Worm (Caenorhabditis elegans) whole organism, L1 larva: ENCODE results near the gene aakb-2.

Experiments
- aha-1 ChIP-seq: fragments of 150-350 bp; optimal IDR thresholded peaks from 2 replicates; lab custom pipeline; 2014; ENCODE audit warnings: missing biosample characterization, missing genetic modification characterization
- aly-2 ChIP-seq: fragments of 150-350 bp; optimal IDR thresholded peaks from 2 replicates; lab custom pipeline; 2014; ENCODE audit warnings: missing biosample characterization, missing genetic modification characterization
- efl-1 ChIP-seq, 4 experiments: fragments of 150-350 bp; optimal IDR thresholded peaks in 3 of 4; peaks in 1 of 4; 1 replicate in 1 of 4; 2 replicates in 3 of 4; lab custom pipeline; 2014; ENCODE audit warnings: missing biosample characterization in 2 of 4, missing genetic modification characterization in 2 of 4, missing genetic modification reagents in 2 of 4
- elt-2 ChIP-seq: sonication (generic microtip); optimal IDR thresholded peaks from 2 replicates; lab custom pipeline; 2016; ENCODE audit warnings: missing genetic modification characterization, mild to moderate bottlenecking, inconsistent platforms, missing compliant biosample characterization, missing genetic modification reagents
- jun-1 ChIP-seq: fragments of 150-350 bp; optimal IDR thresholded peaks from 2 replicates; lab custom pipeline; 2014; ENCODE audit warnings: missing biosample characterization, missing genetic modification reagents, missing genetic modification characterization
- mdl-1 ChIP-seq, 2 experiments: fragments of 150-350 bp; optimal IDR thresholded peaks; 2 replicates each; lab custom pipeline; 2014 to 2017; ENCODE audit warnings: missing biosample characterization in 2 of 2, missing genetic modification characterization in 2 of 2, inconsistent platforms in 1 of 2
- mef-2 ChIP-seq: fragments of 150-350 bp; optimal IDR thresholded peaks from 2 replicates; lab custom pipeline; 2014; ENCODE audit warnings: missing biosample characterization, missing genetic modification characterization
- nhr-20 ChIP-seq: sonication (generic microtip); optimal IDR thresholded peaks from 2 replicates; lab custom pipeline; 2016; ENCODE audit warnings: mild to moderate bottlenecking, missing genetic modification characterization, missing compliant biosample characterization
- pqm-1 ChIP-seq: sonication (generic microtip); optimal IDR thresholded peaks from 3 replicates; lab custom pipeline; 2017; ENCODE audit warnings: missing biosample characterization, missing genetic modification characterization
- snpc-4 ChIP-seq: fragments of 150-350 bp; optimal IDR thresholded peaks from 2 replicates; lab custom pipeline; 2014; ENCODE audit warnings: missing biosample characterization, missing genetic modification characterization
- tbx-2 ChIP-seq: sonication (generic microtip); optimal IDR thresholded peaks from 2 replicates; lab custom pipeline; 2016; ENCODE audit warnings: missing genetic modification characterization, missing compliant biosample characterization

DNA sequence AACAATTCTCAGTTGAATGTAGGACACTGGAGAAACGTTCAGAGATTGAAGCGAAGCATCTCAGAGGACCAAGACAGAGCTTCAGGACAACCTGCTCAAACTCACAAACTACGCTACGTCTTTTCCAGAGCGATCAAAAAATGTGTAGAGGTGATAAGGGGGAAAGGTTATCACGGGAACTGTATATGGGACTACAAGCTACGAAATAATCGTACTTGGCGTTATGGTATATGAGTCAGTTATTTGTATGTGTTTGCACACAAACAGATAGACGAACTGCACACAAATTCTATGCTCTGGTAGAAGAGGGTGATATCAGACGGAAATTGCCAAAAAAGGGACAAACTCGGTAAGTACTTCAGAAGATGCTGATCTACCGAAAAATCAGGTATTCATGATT lies 32.3 kb downstream of the aakb-2 start:
- TF ChIP-seq mef-2 (tag; lab: Kevin White, UChicago) (no peak), aha-1 (no peak), nhr-20 (no peak), snpc-4 (no peak), efl-1 (optimal IDR thresholded peaks at IDR 0.05; lab: Kevin White, UChicago) (no peak), efl-1 (GFP tag; optimal IDR thresholded peaks at IDR 0.05 in 1 of 2; lab: Kevin White, UChicago) (peak in 1 of 2 experiments; percentile 36), elt-2 (peak; percentile 6), pqm-1 (tag; lab: Kevin White, UChicago) (no peak), aly-2 (tag; lab: Kevin White, UChicago) (no peak), mdl-1 (tag; optimal IDR thresholded peaks at IDR 0.05; lab: Kevin White, UChicago) (no peak), jun-1 (tag; lab: Kevin White, UChicago) (no peak), tbx-2 (tag; lab: Kevin White, UChicago) (no peak)
